Worm (Caenorhabditis elegans) whole organism, mixed stage, embryonic: ENCODE results near the gene C36C5.12.

Experiments
- lin-32 ChIP-seq: fragments of 200-800 bp; sonication (Bioruptor generic); optimal IDR thresholded peaks from 2 replicates; lab custom pipeline; 2018; ENCODE audit warnings: mild to moderate bottlenecking, missing genetic modification characterization, missing compliant biosample characterization
- mab-5 ChIP-seq: fragments of 150-350 bp; optimal IDR thresholded peaks from 2 replicates; lab custom pipeline; 2014; ENCODE audit warnings: missing biosample characterization, missing genetic modification characterization
- snpc-4 ChIP-seq: fragments of 150-350 bp; optimal IDR thresholded peaks from 2 replicates; lab custom pipeline; 2014; ENCODE audit warnings: missing biosample characterization, missing genetic modification characterization
- unc-62 ChIP-seq: fragments of 150-350 bp; optimal IDR thresholded peaks from 2 replicates; lab custom pipeline; 2014; ENCODE audit warnings: missing biosample characterization, missing genetic modification reagents, missing genetic modification characterization

DNA sequence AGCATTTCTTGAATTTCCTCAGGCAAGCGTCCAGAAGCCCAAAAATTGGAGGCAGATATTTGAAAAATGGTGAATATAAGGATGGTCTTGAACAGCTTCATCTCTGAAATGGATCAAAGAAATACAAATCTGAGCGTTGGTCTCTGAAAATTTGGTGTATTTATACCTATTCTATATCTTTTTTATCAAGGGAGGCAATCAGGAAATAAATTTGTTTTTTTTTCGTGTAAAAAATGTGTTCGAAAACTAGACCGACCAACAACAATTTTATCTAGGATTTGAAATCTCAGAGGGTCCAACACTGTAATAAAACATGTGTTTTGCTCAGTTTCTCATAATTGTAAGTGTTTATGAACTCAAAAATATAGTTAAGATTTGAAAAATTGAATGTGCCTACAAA, 37.4 kb downstream of the C36C5.12 start, which contains the start of gene srt-56:
- TF ChIP-seq lin-32 (no peak), mab-5 (tag; lab: Kevin White, UChicago) (no peak), snpc-4 (tag; lab: Kevin White, UChicago) (no peak), unc-62 (no peak)
